Fruit fly (Drosophila melanogaster) whole organism, embryonic: ENCODE measurements around the gene CG13024.

Source experiments
- B-H1 ChIP-seq: fragments of 200-800 bp; sonication (Bioruptor generic); IDR thresholded peaks from 3 replicates; pipeline ENCODE4 v1.3.6; 2022; ENCODE audit warnings: missing biosample characterization, missing genetic modification characterization
- C15 ChIP-seq: fragments of 200-800 bp; sonication (Bioruptor generic); IDR thresholded peaks from 3 replicates; pipeline ENCODE4 v1.3.6; 2022; ENCODE audit warnings: missing biosample characterization, missing genetic modification characterization
- CG10366 ChIP-seq: fragments of 200-800 bp; sonication (Bioruptor generic); IDR thresholded peaks from 2 replicates; pipeline ENCODE4 v1.3.6; 2022; ENCODE audit warnings: missing biosample characterization, missing genetic modification characterization
- CG10431 ChIP-seq: fragments of 200-800 bp; sonication (Bioruptor generic); optimal IDR thresholded peaks from 3 replicates; lab custom pipeline; 2018; ENCODE audit warnings: missing biosample characterization, mild to moderate bottlenecking, missing genetic modification characterization
- CG11504 ChIP-seq: fragments of 200-800 bp; sonication (Bioruptor generic); optimal IDR thresholded peaks from 3 replicates; lab custom pipeline; 2019; ENCODE audit warnings: missing biosample characterization, mild to moderate bottlenecking, missing genetic modification characterization, moderate library complexity
- CG12219 ChIP-seq: fragments of 200-800 bp; sonication (Bioruptor generic); optimal IDR thresholded peaks from 3 replicates; lab custom pipeline; 2018; ENCODE audit warnings: missing biosample characterization, mild to moderate bottlenecking, missing genetic modification characterization
- CG12659 ChIP-seq: fragments of 200-800 bp; sonication (Bioruptor generic); optimal IDR thresholded peaks from 3 replicates; lab custom pipeline; 2017; ENCODE audit warnings: mild to moderate bottlenecking, missing biosample characterization, missing genetic modification reagents, missing genetic modification characterization
- CG12744 ChIP-seq: fragments of 200-800 bp; sonication (Bioruptor generic); optimal IDR thresholded peaks from 2 replicates; lab custom pipeline; 2016; ENCODE audit warnings: missing biosample characterization, missing genetic modification characterization
- CG12942 ChIP-seq: fragments of 200-800 bp; sonication (Bioruptor generic); optimal IDR thresholded peaks from 3 replicates; lab custom pipeline; 2016; ENCODE audit warnings: missing biosample characterization, missing genetic modification characterization
- CG13123 ChIP-seq: fragments of 200-800 bp; sonication (Bioruptor generic); optimal IDR thresholded peaks from 2 replicates; lab custom pipeline; 2016; ENCODE audit warnings: missing biosample characterization, missing genetic modification characterization
- CG13624 ChIP-seq: fragments of 200-800 bp; sonication (Bioruptor generic); optimal IDR thresholded peaks from 2 replicates; lab custom pipeline; 2016; ENCODE audit warnings: missing biosample characterization, missing genetic modification characterization
- CG14965 ChIP-seq: fragments of 200-800 bp; sonication (Bioruptor generic); optimal IDR thresholded peaks from 2 replicates; lab custom pipeline; 2016; ENCODE audit warnings: missing biosample characterization, missing genetic modification characterization, borderline replicate concordance
- CG15269 ChIP-seq: fragments of 200-800 bp; sonication (Bioruptor generic); optimal IDR thresholded peaks from 2 replicates; lab custom pipeline; 2018; ENCODE audit warnings: missing biosample characterization, mild to moderate bottlenecking, missing genetic modification characterization, moderate library complexity
- CG15479 ChIP-seq: fragments of 200-800 bp; sonication (Bioruptor generic); optimal IDR thresholded peaks from 3 replicates; lab custom pipeline; 2019; ENCODE audit warnings: missing biosample characterization, mild to moderate bottlenecking, missing genetic modification characterization, moderate library complexity
- CG2199 ChIP-seq: fragments of 200-800 bp; sonication (Bioruptor generic); IDR thresholded peaks from 3 replicates; pipeline ENCODE4 v1.3.6; 2022; ENCODE audit warnings: missing biosample characterization, missing genetic modification characterization
- CG31388 ChIP-seq: fragments of 200-800 bp; sonication (Bioruptor generic); optimal IDR thresholded peaks from 2 replicates; lab custom pipeline; 2016; ENCODE audit warnings: missing biosample characterization, missing genetic modification characterization
- CG32767 ChIP-seq: fragments of 200-800 bp; sonication (Bioruptor generic); IDR thresholded peaks from 2 replicates; pipeline ENCODE4 v1.3.6; 2022; ENCODE audit warnings: missing biosample characterization, missing genetic modification characterization
- CG42726 ChIP-seq: fragments of 200-800 bp; sonication (Bioruptor generic); IDR thresholded peaks from 2 replicates; pipeline ENCODE4 v1.3.6; 2022; ENCODE audit warnings: missing biosample characterization, missing genetic modification characterization; ENCODE audit not compliant: partially characterized antibody
- CG4617 ChIP-seq: fragments of 200-800 bp; sonication (Bioruptor generic); optimal IDR thresholded peaks from 3 replicates; lab custom pipeline; 2016; ENCODE audit warnings: missing biosample characterization, missing genetic modification characterization, borderline replicate concordance
- CG5953 ChIP-seq: fragments of 200-800 bp; sonication (Bioruptor generic); IDR thresholded peaks from 2 replicates; pipeline ENCODE4 v1.3.6; 2022; ENCODE audit warnings: missing biosample characterization, missing genetic modification characterization
- CG7786 ChIP-seq: fragments of 200-800 bp; sonication (Bioruptor generic); optimal IDR thresholded peaks from 2 replicates; lab custom pipeline; 2016; ENCODE audit warnings: missing biosample characterization, missing genetic modification characterization
- CG9437 ChIP-seq: fragments of 200-800 bp; sonication (Bioruptor generic); optimal IDR thresholded peaks from 2 replicates; lab custom pipeline; 2018; ENCODE audit warnings: missing biosample characterization, mild to moderate bottlenecking, missing genetic modification characterization
- Camta ChIP-seq: fragments of 200-800 bp; sonication (Bioruptor generic); optimal IDR thresholded peaks from 2 replicates; lab custom pipeline; 2016; ENCODE audit warnings: missing biosample characterization, missing genetic modification characterization
- Deaf1 ChIP-seq: fragments of 200-800 bp; optimal IDR thresholded peaks from 3 replicates; lab custom pipeline; 2019; ENCODE audit warnings: missing biosample characterization, mild to moderate bottlenecking, missing genetic modification characterization, moderate library complexity
- E2f2 ChIP-seq: fragments of 200-800 bp; sonication (Bioruptor generic); IDR thresholded peaks from 2 replicates; pipeline ENCODE4 v1.3.6; 2022; ENCODE audit warnings: missing biosample characterization, missing genetic modification characterization
- H15 ChIP-seq: fragments of 200-800 bp; sonication (Bioruptor generic); IDR thresholded peaks from 3 replicates; pipeline ENCODE4 v1.3.6; 2022; ENCODE audit warnings: missing biosample characterization, missing genetic modification characterization
- HLHmδ ChIP-seq: fragments of 200-800 bp; sonication (Bioruptor generic); optimal IDR thresholded peaks from 2 replicates; lab custom pipeline; 2018; ENCODE audit warnings: missing biosample characterization, mild to moderate bottlenecking, missing genetic modification characterization, moderate library complexity
- Hand ChIP-seq: fragments of 200-800 bp; sonication (Bioruptor generic); optimal IDR thresholded peaks from 2 replicates; lab custom pipeline; 2017; ENCODE audit warnings: mild to moderate bottlenecking, missing biosample characterization, missing genetic modification reagents, missing genetic modification characterization
- Opbp ChIP-seq: fragments of 200-800 bp; sonication (Bioruptor generic); IDR thresholded peaks from 3 replicates; pipeline ENCODE4 v1.3.6; 2022; ENCODE audit warnings: missing biosample characterization, missing genetic modification characterization; ENCODE audit not compliant: partially characterized antibody
- abd-A ChIP-seq: fragments of 200-800 bp; sonication (Bioruptor generic); optimal IDR thresholded peaks from 3 replicates; lab custom pipeline; 2019; ENCODE audit warnings: missing biosample characterization, mild to moderate bottlenecking, missing genetic modification characterization, moderate library complexity
- bowl ChIP-seq: fragments of 200-800 bp; sonication (Bioruptor generic); IDR thresholded peaks from 2 replicates; pipeline ENCODE4 v1.3.6; 2022; ENCODE audit warnings: missing biosample characterization, missing genetic modification characterization
- cad ChIP-seq: fragments of >200 bp; optimal IDR thresholded peaks from 2 replicates; lab custom pipeline; 2017; ENCODE audit warnings: missing biosample characterization, missing genetic modification characterization
- cg ChIP-seq: fragments of 200-800 bp; sonication (Bioruptor generic); optimal IDR thresholded peaks from 3 replicates; lab custom pipeline; 2019; ENCODE audit warnings: missing biosample characterization, mild to moderate bottlenecking, missing genetic modification characterization, moderate library complexity
- chm ChIP-seq: fragments of 200-800 bp; sonication (Bioruptor generic); IDR thresholded peaks from 2 replicates; pipeline ENCODE4 v1.3.6; 2022; ENCODE audit warnings: missing biosample characterization, missing genetic modification characterization
- dmrt11E ChIP-seq: fragments of 200-800 bp; sonication (Bioruptor generic); optimal IDR thresholded peaks from 3 replicates; lab custom pipeline; 2018; ENCODE audit warnings: missing biosample characterization, mild to moderate bottlenecking, missing genetic modification characterization, moderate library complexity
- fd64A ChIP-seq: fragments of 200-800 bp; sonication (Bioruptor generic); optimal IDR thresholded peaks from 3 replicates; lab custom pipeline; 2018; ENCODE audit warnings: missing biosample characterization, mild to moderate bottlenecking, missing genetic modification characterization
- inv ChIP-seq: fragments of 200-800 bp; sonication (Bioruptor generic); IDR thresholded peaks from 2 replicates; pipeline ENCODE4 v1.3.6; 2022; ENCODE audit warnings: missing biosample characterization, missing genetic modification characterization; ENCODE audit not compliant: partially characterized antibody
- kah ChIP-seq: fragments of 200-800 bp; sonication (Bioruptor generic); optimal IDR thresholded peaks from 2 replicates; lab custom pipeline; 2018; ENCODE audit warnings: missing biosample characterization, mild to moderate bottlenecking, missing genetic modification characterization
- kay ChIP-seq: fragments of 200-800 bp; sonication (Bioruptor generic); optimal IDR thresholded peaks from 2 replicates; lab custom pipeline; 2016; ENCODE audit warnings: missing biosample characterization, missing genetic modification characterization
- phol ChIP-seq: fragments of 200-800 bp; sonication (Bioruptor generic); optimal IDR thresholded peaks from 3 replicates; lab custom pipeline; 2018; ENCODE audit warnings: missing biosample characterization, mild to moderate bottlenecking, missing genetic modification characterization, moderate library complexity
- pnt ChIP-seq: fragments of 200-800 bp; sonication (Bioruptor generic); optimal IDR thresholded peaks from 3 replicates; lab custom pipeline; 2016; ENCODE audit warnings: missing biosample characterization, missing genetic modification characterization
- sens ChIP-seq: fragments of 200-800 bp; sonication (Bioruptor generic); peaks from one replicate; lab custom pipeline; 2016; ENCODE audit warnings: missing biosample characterization, missing genetic modification characterization
- sug ChIP-seq: fragments of 200-800 bp; optimal IDR thresholded peaks from 2 replicates; lab custom pipeline; 2019; ENCODE audit warnings: missing biosample characterization, mild to moderate bottlenecking, missing genetic modification characterization, moderate library complexity
- tll ChIP-seq, 2 experiments: fragments of 200-800 bp in 1 of 2; fragments of >200 bp in 1 of 2; sonication (Bioruptor generic) in 1 of 2; optimal IDR thresholded peaks; 2 replicates each; lab custom pipeline; 2017 to 2019; ENCODE audit warnings: missing biosample characterization in 2 of 2, missing genetic modification characterization in 2 of 2, mild to moderate bottlenecking in 1 of 2, moderate library complexity in 1 of 2
- toy ChIP-seq: fragments of 200-800 bp; sonication (Bioruptor generic); IDR thresholded peaks from 2 replicates; pipeline ENCODE4 v1.3.6; 2022; ENCODE audit warnings: missing biosample characterization, missing genetic modification characterization
- trh ChIP-seq: fragments of 200-800 bp; sonication (Bioruptor generic); optimal IDR thresholded peaks from 2 replicates; lab custom pipeline; 2016; ENCODE audit warnings: missing biosample characterization, missing genetic modification characterization
- wek ChIP-seq: fragments of 200-800 bp; sonication (Bioruptor generic); optimal IDR thresholded peaks from 3 replicates; lab custom pipeline; 2018; ENCODE audit warnings: missing biosample characterization, mild to moderate bottlenecking, missing genetic modification characterization, moderate library complexity

CG13024 gene

DNA sequence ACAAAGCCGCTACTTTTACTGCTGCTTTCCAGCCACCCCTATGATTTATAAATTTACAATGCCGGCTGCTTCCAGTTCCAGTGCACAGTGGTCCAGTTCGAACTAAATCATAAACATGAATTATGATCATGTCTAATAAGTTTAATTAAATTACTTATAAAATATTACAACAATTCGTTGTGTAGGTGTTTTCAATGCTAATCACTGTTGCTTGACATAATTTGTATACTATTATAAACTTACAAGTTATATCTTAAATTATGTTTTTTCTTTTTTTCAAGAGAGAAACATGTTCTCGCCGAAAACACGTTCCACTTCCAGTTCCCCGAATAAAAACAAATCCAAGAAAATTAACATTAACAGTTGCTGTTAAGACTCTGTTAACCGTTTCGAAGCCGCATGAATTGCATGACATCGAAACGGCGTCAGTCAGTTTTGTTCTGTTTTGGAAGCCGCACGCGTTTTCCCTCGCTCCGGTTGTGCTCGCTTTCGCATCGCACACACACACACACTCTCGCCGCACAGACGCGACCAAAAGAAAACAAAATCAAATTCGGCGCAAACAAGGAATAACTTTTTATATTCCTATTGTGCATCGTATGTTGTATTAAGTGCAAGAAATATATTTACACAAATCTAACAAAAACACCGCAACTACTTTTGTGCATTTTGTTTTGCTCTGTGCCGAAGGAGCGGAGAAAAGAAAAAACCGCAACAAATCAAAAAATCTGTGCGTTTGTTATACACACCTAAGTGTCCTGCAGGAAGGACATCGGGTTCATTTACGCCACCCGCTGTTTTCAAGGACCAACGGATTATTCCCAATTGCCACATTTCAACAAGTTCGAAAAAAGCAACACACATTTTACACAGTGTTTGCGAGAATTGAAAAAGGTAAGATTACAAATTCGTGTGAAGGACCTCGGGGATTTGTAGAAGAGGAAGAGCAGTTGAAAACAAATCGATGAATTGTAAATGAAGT lies 62.9 kb downstream of the CG13024 start, which contains the start of gene Nrt (continued):
- TF ChIP-seq sug (peak; percentile 68), Opbp (peak; percentile 64), CG12942 (GFP tag; lab: Kevin White, UChicago) (peak; percentile 9), CG42726 (GFP tag; lab: Robert Waterston, UW) (peak; percentile 58; the same call in 1 of the 2 replicates), CG10431 (GFP tag; lab: Kevin White, UChicago) (peak; percentile 26), toy (GFP tag; lab: Robert Waterston, UW) (no peak), CG7786 (GFP tag; lab: Kevin White, UChicago) (no peak), CG12744 (GFP tag; lab: Kevin White, UChicago) (no peak), kay (peak; percentile 34), CG13624 (GFP tag; lab: Kevin White, UChicago) (no peak), fd64A (GFP tag; lab: Kevin White, UChicago) (no peak), CG4617 (GFP tag; lab: Kevin White, UChicago) (no peak), inv (0 out of 2 replicates have a peak, but pooled peaks have one; percentile 24), Deaf1 (tag; lab: Kevin White, UChicago) (peak; percentile 37), CG11504 (peak; percentile 73), CG9437 (GFP tag; lab: Kevin White, UChicago) (no peak), B-H1 (GFP tag; lab: Robert Waterston, UW) (no peak), cg (peak; percentile 78), cad (GFP tag; lab: Kevin White, UChicago) (no peak), pnt (GFP tag; lab: Kevin White, UChicago) (no peak), kah (GFP tag; lab: Kevin White, UChicago) (peak; percentile 39), E2f2 (peak; percentile 53; the same call in 1 of the 2 replicates), chm (GFP tag; lab: Robert Waterston, UW) (peak; percentile 92), wek (no peak), CG12219 (GFP tag; lab: Kevin White, UChicago) (peak; percentile 16), H15 (GFP tag; lab: Robert Waterston, UW) (no peak), C15 (GFP tag; lab: Robert Waterston, UW) (0 out of 3 replicates have a peak, but pooled peaks have one; percentile 44)

- TF ChIP-seq dmrt11E: peak; percentile 18
- no peak for TF ChIP-seq bowl (GFP tag; lab: Robert Waterston, UW)
- no peak for TF ChIP-seq CG5953 (GFP tag; lab: Robert Waterston, UW)
- TF ChIP-seq CG12942 (GFP tag; lab: Kevin White, UChicago): no peak
- TF ChIP-seq CG31388 (GFP tag; lab: Kevin White, UChicago): no peak
- no peak for TF ChIP-seq Hand
- TF ChIP-seq HLHmδ (GFP tag; lab: Kevin White, UChicago): no peak
- TF ChIP-seq sens (GFP tag; lab: Kevin White, UChicago): peak; percentile 1
- no peak for TF ChIP-seq CG15269 (tag; lab: Kevin White, UChicago)
- TF ChIP-seq phol (tag; lab: Kevin White, UChicago): peak; percentile 4
- no peak for TF ChIP-seq CG15479 (GFP tag; lab: Kevin White, UChicago)
- TF ChIP-seq Camta (GFP tag; lab: Kevin White, UChicago): no peak
- no peak for TF ChIP-seq CG32767
- TF ChIP-seq CG14965 (GFP tag; lab: Kevin White, UChicago): no peak
- TF ChIP-seq CG10366: no peak
- peak in 1 of 2 experiments; percentile 7 for TF ChIP-seq tll (GFP tag; optimal IDR thresholded peaks at IDR 0.05; lab: Kevin White, UChicago)
- no peak for TF ChIP-seq trh (GFP tag; lab: Kevin White, UChicago)
- no peak for TF ChIP-seq CG13123 (GFP tag; lab: Kevin White, UChicago)
- peak; percentile 84; the same call in 1 of the 3 replicates for TF ChIP-seq CG2199 (GFP tag; lab: Robert Waterston, UW)
- no peak for TF ChIP-seq CG12659 (GFP tag; lab: Kevin White, UChicago)
- TF ChIP-seq abd-A: no peak
Measured at dm6 chr3L:16762203-16762997, 66.5 kb downstream of the CG13024 start.
